Fruit fly (Drosophila melanogaster) whole organism, pupa: ENCODE results near the gene wfs1.
A peak's percentile ranks its signal among the peaks of the same experiment; 100 is the strongest.

Experiments
- CG10348 ChIP-seq: fragments of 200-800 bp; sonication (Bioruptor generic); IDR thresholded peaks from 2 replicates; pipeline ENCODE4 v1.3.6; 2022; ENCODE audit warnings: missing biosample characterization, missing genetic modification characterization
- CG12605 ChIP-seq: fragments of 200-800 bp; sonication (Bioruptor generic); IDR thresholded peaks from 2 replicates; pipeline ENCODE4 v1.3.6; 2022; ENCODE audit warnings: missing biosample characterization, missing genetic modification characterization
- CG13204 ChIP-seq: fragments of 200-800 bp; sonication (Bioruptor generic); optimal IDR thresholded peaks from 2 replicates; lab custom pipeline; 2018; ENCODE audit warnings: missing biosample characterization, mild to moderate bottlenecking, missing genetic modification characterization, moderate library complexity
- CG14655 ChIP-seq: fragments of 200-800 bp; sonication (Bioruptor generic); optimal IDR thresholded peaks from 3 replicates; lab custom pipeline; 2017; ENCODE audit warnings: mild to moderate bottlenecking, missing biosample characterization, missing genetic modification reagents, missing genetic modification characterization
- CG15710 ChIP-seq: fragments of 200-800 bp; sonication (Bioruptor generic); optimal IDR thresholded peaks from 2 replicates; lab custom pipeline; 2018; ENCODE audit warnings: missing biosample characterization, mild to moderate bottlenecking, missing genetic modification characterization, moderate library complexity
- CG17806 ChIP-seq: fragments of 200-800 bp; sonication (Bioruptor generic); optimal IDR thresholded peaks from 2 replicates; lab custom pipeline; 2018; ENCODE audit warnings: missing biosample characterization, mild to moderate bottlenecking, missing genetic modification characterization, moderate library complexity
- CG32121 ChIP-seq: fragments of 200-800 bp; sonication (Bioruptor generic); IDR thresholded peaks from 2 replicates; pipeline ENCODE4 v1.3.6; 2022; ENCODE audit warnings: missing biosample characterization, missing genetic modification characterization
- CG34367 ChIP-seq: fragments of 200-800 bp; sonication (Bioruptor generic); optimal IDR thresholded peaks from 2 replicates; lab custom pipeline; 2018; ENCODE audit warnings: missing biosample characterization, mild to moderate bottlenecking, missing genetic modification characterization
- CG4496 ChIP-seq: fragments of 200-800 bp; sonication (Bioruptor generic); IDR thresholded peaks from 3 replicates; pipeline ENCODE4 v1.3.6; 2022; ENCODE audit warnings: missing biosample characterization, missing genetic modification characterization
- CG8159 ChIP-seq: fragments of 200-800 bp; sonication (Bioruptor generic); optimal IDR thresholded peaks from 3 replicates; lab custom pipeline; 2018; ENCODE audit warnings: missing biosample characterization, mild to moderate bottlenecking, missing genetic modification characterization, moderate library complexity
- CG8301 ChIP-seq: fragments of 200-800 bp; sonication (Bioruptor generic); optimal IDR thresholded peaks from 2 replicates; lab custom pipeline; 2018; ENCODE audit warnings: missing biosample characterization, mild to moderate bottlenecking, missing genetic modification characterization
- CG9948 ChIP-seq: fragments of 200-800 bp; sonication (Bioruptor generic); optimal IDR thresholded peaks from 2 replicates; lab custom pipeline; 2018; ENCODE audit warnings: missing biosample characterization, mild to moderate bottlenecking, missing genetic modification characterization, moderate library complexity
- D1 ChIP-seq: fragments of 200-800 bp; sonication (Bioruptor generic); optimal IDR thresholded peaks from 2 replicates; lab custom pipeline; 2018; ENCODE audit warnings: missing biosample characterization, mild to moderate bottlenecking, missing genetic modification characterization, moderate library complexity
- EcR ChIP-seq: fragments of 200-800 bp; sonication (Bioruptor generic); optimal IDR thresholded peaks from 3 replicates; lab custom pipeline; 2019; ENCODE audit warnings: missing biosample characterization, missing genetic modification characterization, mild to moderate bottlenecking, moderate library complexity, missing genetic modification reagents
- Ets98B ChIP-seq: fragments of 200-800 bp; sonication (Bioruptor generic); IDR thresholded peaks from 2 replicates; pipeline ENCODE4 v1.3.6; 2022; ENCODE audit warnings: missing biosample characterization, missing genetic modification characterization
- Pif1A ChIP-seq: fragments of 200-800 bp; sonication (Bioruptor generic); optimal IDR thresholded peaks from 3 replicates; lab custom pipeline; 2016; ENCODE audit warnings: missing biosample characterization, missing genetic modification characterization
- Pif1B ChIP-seq: fragments of 200-800 bp; sonication (Bioruptor generic); optimal IDR thresholded peaks from 3 replicates; lab custom pipeline; 2016; ENCODE audit warnings: missing biosample characterization, missing genetic modification characterization
- Snoo ChIP-seq: fragments of 200-800 bp; sonication (Bioruptor generic); optimal IDR thresholded peaks from 3 replicates; lab custom pipeline; 2017; ENCODE audit warnings: missing biosample characterization, mild to moderate bottlenecking, missing genetic modification characterization, inconsistent platforms
- fd96Ca ChIP-seq: fragments of 200-800 bp; sonication (Bioruptor generic); IDR thresholded peaks from 3 replicates; pipeline ENCODE4 v1.3.6; 2022; ENCODE audit warnings: missing biosample characterization, missing genetic modification characterization
- gl ChIP-seq: fragments of 200-800 bp; sonication (Bioruptor generic); optimal IDR thresholded peaks from 2 replicates; lab custom pipeline; 2018; ENCODE audit warnings: missing biosample characterization, mild to moderate bottlenecking, missing genetic modification characterization
- rn ChIP-seq: fragments of 200-800 bp; sonication (Bioruptor generic); IDR thresholded peaks from 2 replicates; pipeline ENCODE4 v1.3.6; 2022; ENCODE audit warnings: missing biosample characterization, missing genetic modification characterization

Gene wfs1

dm6 chr3R:22726031-22726770 is 36.0 kb upstream of the wfs1 start, which contains the start of gene RNF220:
TSS of gene RNF220 (minus strand) at chr3R:22726414.
- TF ChIP-seq D1 (no peak), CG15710 (tag; lab: Kevin White, UChicago) (peak; percentile 2), CG14655 (peak; percentile 41), rn (GFP tag; lab: Robert Waterston, UW) (no peak), gl (tag; lab: Kevin White, UChicago) (no peak), CG4496 (0 out of 3 replicates have a peak, but pooled peaks have one; percentile 29), CG12605 (GFP tag; lab: Robert Waterston, UW) (no peak), CG34367 (tag; lab: Kevin White, UChicago) (no peak), fd96Ca (no peak), CG8301 (tag; lab: Kevin White, UChicago) (no peak), CG8159 (tag; lab: Kevin White, UChicago) (peak; percentile 25), Pif1B (GFP tag; lab: Kevin White, UChicago) (no peak), Snoo (tag; lab: Kevin White, UChicago) (peak; percentile 1), CG9948 (no peak), CG13204 (GFP tag; lab: Kevin White, UChicago) (no peak), CG10348 (no peak), CG17806 (no peak), Pif1A (no peak)

- no peak for TF ChIP-seq CG13204 (GFP tag; lab: Kevin White, UChicago)
- TF ChIP-seq CG34367 (tag; lab: Kevin White, UChicago) = peak; percentile 51
- TF ChIP-seq CG4496 = peak; percentile 48; the same call in 2 of the 3 replicates
- TF ChIP-seq CG17806 = peak; percentile 72
- peak; percentile 71 for TF ChIP-seq Ets98B (GFP tag; lab: Robert Waterston, UW)
- peak; percentile 12 for TF ChIP-seq gl (tag; lab: Kevin White, UChicago)
- no peak for TF ChIP-seq D1
- TF ChIP-seq Pif1A = peak; percentile 2
- TF ChIP-seq CG32121 (GFP tag; lab: Robert Waterston, UW) = peak; percentile 72; the same call in 1 of the 2 replicates
- TF ChIP-seq CG14655 = peak; percentile 66
- no peak for TF ChIP-seq CG10348
- peak; percentile 67 for TF ChIP-seq CG15710 (tag; lab: Kevin White, UChicago)
- peak; percentile 45 for TF ChIP-seq Snoo (tag; lab: Kevin White, UChicago)
- TF ChIP-seq rn (GFP tag; lab: Robert Waterston, UW) = no peak
- peak; percentile 38 for TF ChIP-seq Pif1B (GFP tag; lab: Kevin White, UChicago)
- TF ChIP-seq CG8301 (tag; lab: Kevin White, UChicago) = peak; percentile 72
- peak; percentile 86 for TF ChIP-seq CG12605 (GFP tag; lab: Robert Waterston, UW)
- TF ChIP-seq EcR (GFP tag; lab: Kevin White, UChicago) = peak; percentile 86
- TF ChIP-seq CG9948 = peak; percentile 73
- TF ChIP-seq fd96Ca = no peak
- peak; percentile 77 for TF ChIP-seq CG8159 (tag; lab: Kevin White, UChicago)
These were observed 34.2 kb upstream of the wfs1 start, which contains the start of gene Irp-1A for dm6 chr3R:22724149-22724973. TSS of gene Irp-1A (minus strand) at chr3R:22724587.

- TF ChIP-seq CG34367 (tag; lab: Kevin White, UChicago) (peak; percentile 68), CG12605 (GFP tag; lab: Robert Waterston, UW) (peak; percentile 76; the same call in 1 of the 2 replicates), CG4496 (peak; percentile 80; the same call in 2 of the 3 replicates), Pif1B (GFP tag; lab: Kevin White, UChicago) (peak; percentile 66), CG13204 (GFP tag; lab: Kevin White, UChicago) (peak; percentile 86), gl (tag; lab: Kevin White, UChicago) (peak; percentile 84), CG17806 (peak; percentile 62), CG9948 (peak; percentile 62), fd96Ca (peak; percentile 57; the same call in 2 of the 3 replicates), CG10348 (no peak), EcR (GFP tag; lab: Kevin White, UChicago) (peak; percentile 5), Snoo (tag; lab: Kevin White, UChicago) (peak; percentile 59), CG8159 (tag; lab: Kevin White, UChicago) (peak; percentile 80), CG32121 (GFP tag; lab: Robert Waterston, UW) (peak; percentile 61), CG14655 (peak; percentile 86), Ets98B (GFP tag; lab: Robert Waterston, UW) (peak; percentile 66), rn (GFP tag; lab: Robert Waterston, UW) (peak; percentile 48; the same call in 1 of the 2 replicates), CG8301 (tag; lab: Kevin White, UChicago) (peak; percentile 72), Pif1A (peak; percentile 83), CG15710 (tag; lab: Kevin White, UChicago) (peak; percentile 81), D1 (no peak)
- TF ChIP-seq, all 21 proteins: peak for 19
These were observed 30.7 kb upstream of the wfs1 start, which contains the start of gene wge for dm6 chr3R:22720808-22721306. TSS of gene wge (minus strand) at chr3R:22721150.

- TF ChIP-seq Snoo (tag; lab: Kevin White, UChicago) = no peak
- no peak for TF ChIP-seq CG13204 (GFP tag; lab: Kevin White, UChicago)
- no peak for TF ChIP-seq CG8301 (tag; lab: Kevin White, UChicago)
- TF ChIP-seq EcR (GFP tag; lab: Kevin White, UChicago) = no peak
- no peak for TF ChIP-seq Pif1A
- TF ChIP-seq D1 = no peak
- TF ChIP-seq gl (tag; lab: Kevin White, UChicago) = no peak
- no peak for TF ChIP-seq CG4496
- TF ChIP-seq CG32121 (GFP tag; lab: Robert Waterston, UW) = no peak
- no peak for TF ChIP-seq CG10348
- TF ChIP-seq CG9948 = no peak
- no peak for TF ChIP-seq Ets98B (GFP tag; lab: Robert Waterston, UW)
- no peak for TF ChIP-seq Pif1B (GFP tag; lab: Kevin White, UChicago)
These were observed 29.4 kb upstream of the wfs1 start for dm6 chr3R:22719607-22719949.
